Fruit fly (Drosophila melanogaster): ENCODE measurements around the gene CG3106.
A peak's percentile ranks its signal among the peaks of the same experiment; 100 is the strongest.

Gene CG3106

DNA sequence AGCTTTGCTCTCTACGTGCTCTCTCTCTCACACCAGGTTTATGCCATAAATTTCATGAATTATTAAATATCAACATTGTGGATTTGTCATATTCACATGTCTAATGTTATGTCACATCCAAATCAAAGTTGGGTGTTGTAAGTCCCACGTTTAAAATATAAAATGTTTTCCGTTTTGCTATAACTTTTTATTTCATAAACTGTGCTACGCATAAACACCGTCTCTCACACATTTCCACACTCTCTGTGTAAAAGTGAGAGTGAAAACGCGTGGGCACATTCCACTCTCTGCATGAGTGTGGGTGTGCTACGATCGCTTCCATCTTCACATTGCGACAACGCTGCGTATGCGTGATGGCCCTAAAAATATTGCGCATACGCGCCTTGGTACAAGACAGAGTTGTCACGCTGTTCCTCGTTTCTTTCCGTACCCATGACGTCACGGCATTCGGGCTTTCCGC is 22.0 kb downstream of the CG3106 start (continued):
- TF ChIP-seq CG10631 (GFP tag; optimal IDR thresholded peaks at IDR 0.05) (peak; percentile 82), Ets21C (GFP tag; optimal IDR thresholded peaks at IDR 0.05) (peak; percentile 85), dac (GFP tag; optimal IDR thresholded peaks at IDR 0.05) (peak; percentile 89), CG3919 (GFP tag; optimal IDR thresholded peaks at IDR 0.05) (peak; percentile 93), Gug (GFP tag; IDR thresholded peaks at IDR 0.05) (peak; percentile 90), CG1621 (tag; optimal IDR thresholded peaks at IDR 0.05) (peak; percentile 84), Smox (GFP tag; optimal IDR thresholded peaks at IDR 0.05) (peak; percentile 89), fd59A (GFP tag; optimal IDR thresholded peaks at IDR 0.05) (peak; percentile 76), svp (GFP tag) (peak; percentile 94), CG32006 (GFP tag; optimal IDR thresholded peaks at IDR 0.05) (peak; percentile 95), spab (GFP tag; optimal IDR thresholded peaks at IDR 0.05) (peak; percentile 67)

DNA sequence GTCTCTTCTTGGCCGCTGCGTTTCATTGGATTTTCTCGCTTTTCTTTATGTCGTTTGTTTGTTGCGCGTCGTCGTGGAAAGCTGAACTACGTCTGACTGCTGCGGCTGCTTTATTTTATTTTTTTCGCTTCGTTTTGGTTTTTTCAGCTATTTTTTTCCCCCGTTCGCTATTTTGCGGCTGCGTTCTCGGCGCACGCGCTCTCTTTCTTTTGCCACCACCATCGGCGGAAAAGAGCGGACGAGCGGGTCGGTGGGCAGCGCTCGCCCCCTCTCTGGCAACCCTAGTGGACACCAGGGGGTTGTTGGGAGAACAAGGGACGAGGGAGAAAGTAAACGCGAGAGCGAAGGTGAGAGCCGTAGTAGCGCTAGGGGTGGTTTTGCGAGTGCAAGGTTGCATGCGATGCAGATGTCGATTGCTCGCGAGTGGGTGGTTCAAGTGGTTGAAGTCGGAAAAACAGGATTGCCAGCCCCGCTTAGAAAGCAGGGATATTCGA is 23.7 kb downstream of the CG3106 start:
- TF ChIP-seq CG6276 (GFP tag; optimal IDR thresholded peaks at IDR 0.05), result peak; percentile 53
- TF ChIP-seq ss (GFP tag; optimal IDR thresholded peaks at IDR 0.05), result no peak
- peak; percentile 54; the same call in 2 of the 3 replicates for TF ChIP-seq CG8119 (GFP tag; IDR thresholded peaks at IDR 0.05)
- TF ChIP-seq CG15336 (GFP tag; IDR thresholded peaks at IDR 0.05), result peak; percentile 19; the same call in 1 of the 2 replicates
- TF ChIP-seq CG6854 (GFP tag; optimal IDR thresholded peaks at IDR 0.05), result no peak
- TF ChIP-seq salr (GFP tag; optimal IDR thresholded peaks at IDR 0.05), result peak in 1 of 2 experiments; percentile 4
- TF ChIP-seq eg (GFP tag; IDR thresholded peaks at IDR 0.05), result peak; percentile 61; the same call in 2 of the 3 replicates

DNA sequence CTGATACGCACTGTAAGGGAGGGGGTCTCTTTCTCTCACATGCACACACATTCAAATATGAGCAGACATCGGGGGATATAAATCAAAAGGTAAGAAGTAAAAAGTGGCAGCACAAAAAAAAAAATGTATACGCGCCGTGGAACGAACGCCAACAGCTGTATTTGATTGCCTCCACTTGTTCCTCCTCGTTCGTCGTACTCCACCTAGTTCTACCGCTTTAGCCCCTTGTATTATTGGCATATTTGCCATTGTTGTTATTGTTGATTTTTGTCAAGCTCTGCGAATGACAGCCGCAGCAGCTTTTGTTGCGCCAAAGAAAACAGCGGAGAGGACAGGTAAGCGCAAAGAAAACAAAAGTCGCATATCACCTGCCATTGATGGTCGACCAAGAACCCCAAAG is 25.9 kb downstream of the CG3106 start:
- TF ChIP-seq Eip78C (GFP tag) (peak; percentile 65), CG6808 (GFP tag; optimal IDR thresholded peaks at IDR 0.05) (peak; percentile 0), vri (GFP tag; optimal IDR thresholded peaks at IDR 0.05) (peak; percentile 11), CG3919 (GFP tag; optimal IDR thresholded peaks at IDR 0.05) (no peak), fkh (GFP tag; optimal IDR thresholded peaks at IDR 0.05) (peak; percentile 53), esn (GFP tag; optimal IDR thresholded peaks at IDR 0.05) (peak; percentile 31), Sox14 (GFP tag; optimal IDR thresholded peaks at IDR 0.05) (peak; percentile 12), ss (GFP tag; optimal IDR thresholded peaks at IDR 0.05) (peak; percentile 24 to 29), CG11294 (GFP tag; IDR thresholded peaks at IDR 0.05) (no peak)

DNA sequence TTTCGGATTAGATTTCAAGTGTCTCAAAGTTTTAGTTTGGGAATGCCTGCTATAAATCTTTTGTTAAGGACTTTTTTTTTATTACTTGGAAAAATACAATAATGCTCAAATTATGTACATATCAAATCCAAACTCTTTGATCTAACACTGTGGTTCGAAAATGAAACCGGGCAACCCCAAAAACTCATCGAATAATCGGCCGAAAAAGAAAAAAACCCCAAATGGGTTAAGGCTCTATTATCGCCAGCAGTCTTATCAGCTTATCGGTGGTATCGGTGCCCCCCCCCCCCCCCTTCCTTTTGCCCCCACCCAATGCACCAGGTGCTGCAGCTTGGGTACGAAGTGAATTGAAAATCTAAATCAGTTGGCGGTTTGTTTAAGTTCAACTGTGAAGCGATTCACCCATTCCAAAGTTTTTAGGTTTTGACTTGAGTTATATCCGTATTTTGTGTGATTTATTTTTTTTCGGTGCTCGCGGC is 45.1 kb downstream of the CG3106 start:
- TF ChIP-seq Sox15 (GFP tag; optimal IDR thresholded peaks at IDR 0.05), result no peak
- no peak for TF ChIP-seq CG6808 (GFP tag; optimal IDR thresholded peaks at IDR 0.05)
- TF ChIP-seq acj6 (GFP tag; optimal IDR thresholded peaks at IDR 0.05), result no peak
- TF ChIP-seq CG7368 (GFP tag; optimal IDR thresholded peaks at IDR 0.05), result no peak

DNA sequence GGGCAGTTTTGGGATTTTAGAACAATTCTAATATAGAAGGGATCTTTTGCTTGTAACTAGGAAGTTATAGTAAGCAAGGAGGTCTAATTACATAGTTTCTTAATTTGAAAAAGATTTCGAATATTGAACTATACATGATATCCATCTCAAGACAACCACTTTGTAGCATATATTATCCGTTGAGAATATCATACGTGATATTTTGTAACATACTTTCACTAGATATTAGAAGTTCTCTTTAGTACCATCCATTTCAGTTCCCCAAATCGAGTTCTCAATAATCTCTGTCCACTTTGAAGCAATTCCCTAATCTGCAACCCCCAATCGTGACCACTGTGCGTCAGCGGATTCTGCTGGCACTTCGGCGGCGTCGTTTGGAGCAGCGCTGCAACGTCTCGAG is 47.2 kb downstream of the CG3106 start:
- TF ChIP-seq Hr38 (GFP tag; optimal IDR thresholded peaks at IDR 0.05), result no peak
- TF ChIP-seq Hr4 (GFP tag; optimal IDR thresholded peaks at IDR 0.05), result no peak
- no peak for TF ChIP-seq CG3919 (GFP tag; optimal IDR thresholded peaks at IDR 0.05)
- TF ChIP-seq Sox102F (GFP tag; optimal IDR thresholded peaks at IDR 0.05), result no peak
- TF ChIP-seq CG7368 (GFP tag; optimal IDR thresholded peaks at IDR 0.05), result no peak
- no peak for TF ChIP-seq dac (GFP tag; optimal IDR thresholded peaks at IDR 0.05)
- no peak for TF ChIP-seq vri (GFP tag; optimal IDR thresholded peaks at IDR 0.05)
- TF ChIP-seq CG9139 (GFP tag; optimal IDR thresholded peaks at IDR 0.05), result no peak
- no peak for TF ChIP-seq CG8319 (GFP tag; optimal IDR thresholded peaks at IDR 0.05)
- TF ChIP-seq CG11762 (GFP tag; optimal IDR thresholded peaks at IDR 0.05; ENCODE audit: insufficient read depth), result no peak
- TF ChIP-seq achi (GFP tag; optimal IDR thresholded peaks at IDR 0.05), result no peak
- TF ChIP-seq CG11902 (GFP tag; optimal IDR thresholded peaks at IDR 0.05), result no peak
- TF ChIP-seq Met (GFP tag; optimal IDR thresholded peaks at IDR 0.05), result peak; percentile 22
- TF ChIP-seq acj6 (GFP tag; optimal IDR thresholded peaks at IDR 0.05), result no peak
- TF ChIP-seq CG6808 (GFP tag; optimal IDR thresholded peaks at IDR 0.05), result no peak
- no peak for TF ChIP-seq Eip93F (GFP tag; optimal IDR thresholded peaks at IDR 0.05)
- TF ChIP-seq fd59A (GFP tag; optimal IDR thresholded peaks at IDR 0.05), result no peak
- TF ChIP-seq CG4318 (GFP tag; optimal IDR thresholded peaks at IDR 0.05), result no peak
- no peak for TF ChIP-seq Smox (GFP tag; optimal IDR thresholded peaks at IDR 0.05)
- TF ChIP-seq net (GFP tag; optimal IDR thresholded peaks at IDR 0.05), result no peak
- TF ChIP-seq fd85E (GFP tag; optimal IDR thresholded peaks at IDR 0.05), result no peak
- no peak for TF ChIP-seq CG8632 (GFP tag; optimal IDR thresholded peaks at IDR 0.05)
- TF ChIP-seq pdm3 (GFP tag; optimal IDR thresholded peaks at IDR 0.05), result no peak
- peak; percentile 72 for TF ChIP-seq svp (GFP tag)
- peak; percentile 31 for TF ChIP-seq Hr39 (GFP tag; optimal IDR thresholded peaks at IDR 0.05)
